Fruit fly (Drosophila melanogaster): ENCODE data around the gene Srg3.

The Srg3 gene

dm6 chr3L:9424528-9424911 lies 18.5 kb upstream of the Srg3 start:
- TF ChIP-seq CG8478 (optimal IDR thresholded peaks at IDR 0.05), result no peak
- TF ChIP-seq EcR (GFP tag; optimal IDR thresholded peaks at IDR 0.05), result no peak
- TF ChIP-seq Dll (optimal IDR thresholded peaks at IDR 0.05), result no peak
- no peak for TF ChIP-seq usp (GFP tag; optimal IDR thresholded peaks at IDR 0.05)
- TF ChIP-seq psq (optimal IDR thresholded peaks at IDR 0.05), result no peak
- no peak for TF ChIP-seq pan (optimal IDR thresholded peaks at IDR 0.05)

dm6 chr3L:9425838-9426237 lies 17.2 kb upstream of the Srg3 start:
- TF ChIP-seq CG8478 (optimal IDR thresholded peaks at IDR 0.05), result no peak
- no peak for TF ChIP-seq usp (GFP tag; optimal IDR thresholded peaks at IDR 0.05)
- no peak for TF ChIP-seq pan (optimal IDR thresholded peaks at IDR 0.05)
- TF ChIP-seq EcR (GFP tag; optimal IDR thresholded peaks at IDR 0.05), result no peak
- no peak for TF ChIP-seq Dll (optimal IDR thresholded peaks at IDR 0.05)
- TF ChIP-seq psq (optimal IDR thresholded peaks at IDR 0.05), result no peak

dm6 chr3L:9426656-9427294 lies 16.3 kb upstream of the Srg3 start, which contains the start of the genes Atat and Shc:
Atat (minus strand) TSS chr3L:9426758.
Shc (plus strand) TSS chr3L:9427010.
- TF ChIP-seq psq (optimal IDR thresholded peaks at IDR 0.05) (no peak), CG8478 (optimal IDR thresholded peaks at IDR 0.05) (no peak), EcR (GFP tag; optimal IDR thresholded peaks at IDR 0.05) (no peak), Dll (optimal IDR thresholded peaks at IDR 0.05) (no peak), usp (GFP tag; optimal IDR thresholded peaks at IDR 0.05) (no peak), pan (optimal IDR thresholded peaks at IDR 0.05) (no peak)

dm6 chr3L:9429665-9430607 lies 13.1 kb upstream of the Srg3 start, which contains the start of the genes RpS17 and MTF-1:
RpS17 (minus strand) TSS chr3L:9429821.
MTF-1 (plus strand) TSS chr3L:9430312.
- TF ChIP-seq Dll (optimal IDR thresholded peaks at IDR 0.05) (no peak), usp (GFP tag; optimal IDR thresholded peaks at IDR 0.05) (no peak), psq (optimal IDR thresholded peaks at IDR 0.05) (no peak), CG8478 (optimal IDR thresholded peaks at IDR 0.05) (no peak)

- TF ChIP-seq usp (GFP tag; optimal IDR thresholded peaks at IDR 0.05), result no peak
- TF ChIP-seq pan (optimal IDR thresholded peaks at IDR 0.05), result no peak
- TF ChIP-seq psq (optimal IDR thresholded peaks at IDR 0.05), result no peak
- TF ChIP-seq EcR (GFP tag; optimal IDR thresholded peaks at IDR 0.05), result no peak
- TF ChIP-seq Dll (optimal IDR thresholded peaks at IDR 0.05), result no peak
- no peak for TF ChIP-seq CG8478 (optimal IDR thresholded peaks at IDR 0.05)
These were observed 12.5 kb upstream of the Srg3 start for dm6 chr3L:9430608-9430952.

dm6 chr3L:9431848-9432623 lies 11.0 kb upstream of the Srg3 start:
- TF ChIP-seq Dll (optimal IDR thresholded peaks at IDR 0.05), result no peak
- no peak for TF ChIP-seq CG8478 (optimal IDR thresholded peaks at IDR 0.05)
- peak; percentile 4 for TF ChIP-seq pan (optimal IDR thresholded peaks at IDR 0.05)
- no peak for TF ChIP-seq usp (GFP tag; optimal IDR thresholded peaks at IDR 0.05)
- no peak for TF ChIP-seq EcR (GFP tag; optimal IDR thresholded peaks at IDR 0.05)

dm6 chr3L:9432810-9433587 lies 10.0 kb upstream of the Srg3 start:
- TF ChIP-seq usp (GFP tag; optimal IDR thresholded peaks at IDR 0.05) (no peak), pan (optimal IDR thresholded peaks at IDR 0.05) (no peak), CG8478 (optimal IDR thresholded peaks at IDR 0.05) (no peak), psq (optimal IDR thresholded peaks at IDR 0.05) (no peak), Dll (optimal IDR thresholded peaks at IDR 0.05) (no peak), EcR (GFP tag; optimal IDR thresholded peaks at IDR 0.05) (no peak)

- no peak for TF ChIP-seq CG8478 (optimal IDR thresholded peaks at IDR 0.05)
- TF ChIP-seq usp (GFP tag; optimal IDR thresholded peaks at IDR 0.05), result no peak
- no peak for TF ChIP-seq pan (optimal IDR thresholded peaks at IDR 0.05)
- no peak for TF ChIP-seq psq (optimal IDR thresholded peaks at IDR 0.05)
- no peak for TF ChIP-seq EcR (GFP tag; optimal IDR thresholded peaks at IDR 0.05)
- TF ChIP-seq Dll (optimal IDR thresholded peaks at IDR 0.05), result no peak
These were observed 7.7 kb upstream of the Srg3 start, which contains the start of gene CG42526 for dm6 chr3L:9435315-9435714. CG42526 (minus strand) TSS chr3L:9435399.

dm6 chr3L:9435831-9436230 lies 7.2 kb upstream of the Srg3 start:
- TF ChIP-seq pan (optimal IDR thresholded peaks at IDR 0.05) (no peak), EcR (GFP tag; optimal IDR thresholded peaks at IDR 0.05) (no peak), Dll (optimal IDR thresholded peaks at IDR 0.05) (no peak), usp (GFP tag; optimal IDR thresholded peaks at IDR 0.05) (no peak), CG8478 (optimal IDR thresholded peaks at IDR 0.05) (no peak), psq (optimal IDR thresholded peaks at IDR 0.05) (no peak)

dm6 chr3L:9438858-9439257 lies 4.2 kb upstream of the Srg3 start:
- TF ChIP-seq CG8478 (optimal IDR thresholded peaks at IDR 0.05) (no peak), usp (GFP tag; optimal IDR thresholded peaks at IDR 0.05) (no peak), Dll (optimal IDR thresholded peaks at IDR 0.05) (no peak), psq (optimal IDR thresholded peaks at IDR 0.05) (no peak), pan (optimal IDR thresholded peaks at IDR 0.05) (no peak), EcR (GFP tag; optimal IDR thresholded peaks at IDR 0.05) (no peak)

Data from whole organism.